Fruit fly (Drosophila melanogaster): ENCODE measurements around the gene CG3638.

Gene CG3638

dm6 chrX:1270655-1271054 is 34.2 kb upstream of the CG3638 start (continued):
- TF ChIP-seq CG15514 (GFP tag; optimal IDR thresholded peaks at IDR 0.05), result peak; percentile 20
- peak; percentile 16 for TF ChIP-seq CG9437 (GFP tag; optimal IDR thresholded peaks at IDR 0.05)
- no peak for TF ChIP-seq CG10321 (GFP tag; IDR thresholded peaks at IDR 0.05)
- peak; percentile 18 for TF ChIP-seq Fer2 (tag; optimal IDR thresholded peaks at IDR 0.05)
- TF ChIP-seq D (optimal IDR thresholded peaks at IDR 0.05), result no peak
- peak; percentile 7 for TF ChIP-seq D (GFP tag; optimal IDR thresholded peaks at IDR 0.05)
- TF ChIP-seq HLH4C (GFP tag; IDR thresholded peaks at IDR 0.05; ENCODE audit: partially characterized antibody), result no peak
- peak; percentile 57 for TF ChIP-seq CG12659 (GFP tag; optimal IDR thresholded peaks at IDR 0.05)
- TF ChIP-seq CG5180 (GFP tag; optimal IDR thresholded peaks at IDR 0.05), result peak; percentile 32
- TF ChIP-seq Abd-B (GFP tag; optimal IDR thresholded peaks at IDR 0.05), result peak; percentile 39
- no peak for TF ChIP-seq dmrt11E (tag; optimal IDR thresholded peaks at IDR 0.05)
- no peak for TF ChIP-seq ttk (GFP tag; IDR thresholded peaks at IDR 0.05)
- TF ChIP-seq insv (GFP tag; optimal IDR thresholded peaks at IDR 0.05), result no peak
- peak; percentile 31 for TF ChIP-seq CG18619 (GFP tag; optimal IDR thresholded peaks at IDR 0.05)
- peak; percentile 37 for TF ChIP-seq CG12071 (GFP tag; optimal IDR thresholded peaks at IDR 0.05)
- no peak for TF ChIP-seq CG10366 (GFP tag; IDR thresholded peaks at IDR 0.05)
- TF ChIP-seq sima (GFP tag; optimal IDR thresholded peaks at IDR 0.05), result no peak
- no peak for TF ChIP-seq zen (tag; optimal IDR thresholded peaks at IDR 0.05)
- TF ChIP-seq CG2116 (GFP tag; optimal IDR thresholded peaks at IDR 0.05), result no peak
- no peak for TF ChIP-seq CG7271 (tag; optimal IDR thresholded peaks at IDR 0.05)
- peak; percentile 27 for TF ChIP-seq PHDP (tag; optimal IDR thresholded peaks at IDR 0.05)
- TF ChIP-seq CG12219 (GFP tag; optimal IDR thresholded peaks at IDR 0.05), result peak; percentile 23
- TF ChIP-seq trem (tag; optimal IDR thresholded peaks at IDR 0.05), result peak; percentile 9
- TF ChIP-seq mirr (GFP tag; optimal IDR thresholded peaks at IDR 0.05), result no peak
- no peak for TF ChIP-seq pb (GFP tag; optimal IDR thresholded peaks at IDR 0.05)
- TF ChIP-seq CG34224 (GFP tag; IDR thresholded peaks at IDR 0.05; ENCODE audit: partially characterized antibody), result no peak
- no peak for TF ChIP-seq eyg (GFP tag; optimal IDR thresholded peaks at IDR 0.05)
- TF ChIP-seq Scr (GFP tag; IDR thresholded peaks at IDR 0.05; ENCODE audit: partially characterized antibody), result no peak
- TF ChIP-seq CG3847 (GFP tag; IDR thresholded peaks at IDR 0.05), result peak; percentile 52
- TF ChIP-seq MBD-R2 (GFP tag; IDR thresholded peaks at IDR 0.05), result peak; percentile 17; the same call in 1 of the 2 replicates
- 0 out of 2 replicates have a peak, but pooled peaks have one; percentile 9 for TF ChIP-seq esg (GFP tag; conservative IDR thresholded peaks at IDR 0.05)
- TF ChIP-seq CG8478 (optimal IDR thresholded peaks at IDR 0.05), result no peak
- peak; percentile 65 for TF ChIP-seq gem (tag; optimal IDR thresholded peaks at IDR 0.05)
- TF ChIP-seq grn (GFP tag; optimal IDR thresholded peaks at IDR 0.05), result no peak
- TF ChIP-seq CG9797 (GFP tag; optimal IDR thresholded peaks at IDR 0.05), result no peak
- peak; percentile 67 for TF ChIP-seq CoRest (tag; optimal IDR thresholded peaks at IDR 0.05)
- TF ChIP-seq disco-r (GFP tag; optimal IDR thresholded peaks at IDR 0.05), result no peak
- no peak for TF ChIP-seq CG13123 (GFP tag; optimal IDR thresholded peaks at IDR 0.05)
- peak; percentile 25 for TF ChIP-seq Nf-YC (tag; optimal IDR thresholded peaks at IDR 0.05)
- no peak for TF ChIP-seq CG1602 (GFP tag; optimal IDR thresholded peaks at IDR 0.05)
- peak; percentile 39; the same call in 1 of the 2 replicates for TF ChIP-seq HLH3B (GFP tag; IDR thresholded peaks at IDR 0.05)
- peak; percentile 40; the same call in 1 of the 2 replicates for TF ChIP-seq CG11085 (GFP tag; IDR thresholded peaks at IDR 0.05)
- TF ChIP-seq luna (GFP tag; optimal IDR thresholded peaks at IDR 0.05), result no peak
- TF ChIP-seq CG4282 (GFP tag; optimal IDR thresholded peaks at IDR 0.05), result no peak
- peak; percentile 11 for TF ChIP-seq sqz (GFP tag; optimal IDR thresholded peaks at IDR 0.05)
- peak; percentile 27 for TF ChIP-seq lilli (GFP tag; optimal IDR thresholded peaks at IDR 0.05)
- no peak for TF ChIP-seq repo (GFP tag; optimal IDR thresholded peaks at IDR 0.05)
- no peak for TF ChIP-seq CG9609 (GFP tag; optimal IDR thresholded peaks at IDR 0.05)
- TF ChIP-seq Ssrp (tag; optimal IDR thresholded peaks at IDR 0.05), result peak; percentile 41
- TF ChIP-seq CG2129 (GFP tag; IDR thresholded peaks at IDR 0.05; ENCODE audit: partially characterized antibody), result no peak
- no peak for TF ChIP-seq CG3838 (GFP tag; optimal IDR thresholded peaks at IDR 0.05)

Data from whole organism, embryonic.